Fruit fly (Drosophila melanogaster): ENCODE data around the gene GstZ2.

DNA sequence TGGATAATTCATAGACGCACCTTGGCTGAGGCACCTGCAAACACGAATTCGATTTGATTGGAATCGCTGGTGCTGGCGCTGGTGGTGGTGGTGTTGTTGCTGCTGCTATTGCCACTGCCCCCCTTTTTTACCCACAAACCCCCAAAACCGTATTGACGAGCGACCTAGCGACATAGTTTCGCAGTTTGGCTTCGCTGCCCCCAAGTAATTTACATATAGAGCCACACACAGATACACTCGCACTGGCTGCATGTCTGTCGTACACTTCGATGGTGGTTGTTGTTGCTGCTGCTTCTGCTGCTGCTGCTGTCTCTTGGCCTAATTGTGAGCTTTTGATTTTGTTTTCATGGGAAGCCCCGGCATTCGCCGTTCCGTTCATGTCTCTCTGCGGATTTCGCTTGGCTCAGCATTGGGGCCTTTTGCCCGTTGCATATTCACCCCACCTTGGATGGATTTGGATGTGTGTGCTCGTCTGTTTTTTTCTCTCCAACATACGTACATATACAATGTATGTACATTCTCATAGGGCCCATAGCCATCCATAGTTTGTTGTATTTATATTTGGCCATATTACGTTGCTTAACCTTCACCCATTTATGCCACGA, 36.3 kb downstream of the GstZ2 start:
- no peak for TF ChIP-seq CG10348 (GFP tag; IDR thresholded peaks at IDR 0.05)
- no peak for TF ChIP-seq CG4496 (GFP tag; IDR thresholded peaks at IDR 0.05)
- TF ChIP-seq CG13204 (GFP tag; optimal IDR thresholded peaks at IDR 0.05): no peak
- no peak for TF ChIP-seq EcR (GFP tag; optimal IDR thresholded peaks at IDR 0.05)
- TF ChIP-seq CG34367 (tag; optimal IDR thresholded peaks at IDR 0.05): no peak
- no peak for TF ChIP-seq Snoo (tag; optimal IDR thresholded peaks at IDR 0.05)
- no peak for TF ChIP-seq CG14655 (GFP tag; optimal IDR thresholded peaks at IDR 0.05)

Data from whole organism, pupa.